Fruit fly (Drosophila melanogaster) whole organism, prepupa: ENCODE measurements around the gene CG16888.
A peak's percentile ranks its signal among the peaks of the same experiment; 100 is the strongest.

Experiments used
- CG10631 ChIP-seq: fragments of 200-800 bp; sonication (Bioruptor generic); optimal IDR thresholded peaks from 2 replicates; lab custom pipeline; 2016; ENCODE audit warnings: missing biosample characterization, missing genetic modification characterization
- CG10669 ChIP-seq: fragments of 200-800 bp; sonication (Bioruptor generic); optimal IDR thresholded peaks from 3 replicates; lab custom pipeline; 2018; ENCODE audit warnings: missing biosample characterization, mild to moderate bottlenecking, missing genetic modification characterization, moderate library complexity
- CG11294 ChIP-seq: fragments of 200-800 bp; sonication (Bioruptor generic); IDR thresholded peaks from 2 replicates; pipeline ENCODE4 v1.3.6; 2022; ENCODE audit warnings: missing biosample characterization, missing genetic modification characterization
- CG11762 ChIP-seq: fragments of 200-800 bp; sonication (Bioruptor generic); optimal IDR thresholded peaks from 3 replicates; lab custom pipeline; 2016; ENCODE audit warnings: missing biosample characterization, missing genetic modification characterization; ENCODE audit not compliant: insufficient read depth
- CG11902 ChIP-seq: fragments of 200-800 bp; sonication (Bioruptor generic); optimal IDR thresholded peaks from 3 replicates; lab custom pipeline; 2016; ENCODE audit warnings: missing biosample characterization, missing genetic modification characterization
- CG1621 ChIP-seq: fragments of 200-800 bp; sonication (Bioruptor generic); optimal IDR thresholded peaks from 3 replicates; lab custom pipeline; 2018; ENCODE audit warnings: missing biosample characterization, mild to moderate bottlenecking, missing genetic modification characterization
- CG31627 ChIP-seq: fragments of 200-800 bp; sonication (Bioruptor generic); optimal IDR thresholded peaks from 3 replicates; lab custom pipeline; 2016; ENCODE audit warnings: missing biosample characterization, missing genetic modification characterization
- CG32006 ChIP-seq: fragments of 200-800 bp; sonication (Bioruptor generic); optimal IDR thresholded peaks from 3 replicates; lab custom pipeline; 2017; ENCODE audit warnings: missing biosample characterization, mild to moderate bottlenecking, missing genetic modification characterization
- CG34406 ChIP-seq: fragments of 200-800 bp; sonication (Bioruptor generic); optimal IDR thresholded peaks from 3 replicates; lab custom pipeline; 2016; ENCODE audit warnings: missing biosample characterization, missing genetic modification characterization
- CG6163 ChIP-seq: fragments of 200-800 bp; sonication (Bioruptor generic); IDR thresholded peaks from 3 replicates; pipeline ENCODE4 v1.3.6; 2022; ENCODE audit warnings: missing biosample characterization, missing genetic modification characterization
- CG6276 ChIP-seq: fragments of 200-800 bp; sonication (Bioruptor generic); optimal IDR thresholded peaks from 2 replicates; lab custom pipeline; 2017; ENCODE audit warnings: missing biosample characterization, mild to moderate bottlenecking, missing genetic modification characterization
- CG7368 ChIP-seq: fragments of 200-800 bp; sonication (Bioruptor generic); optimal IDR thresholded peaks from 3 replicates; lab custom pipeline; 2016; ENCODE audit warnings: missing biosample characterization, missing genetic modification characterization
- CG8319 ChIP-seq: fragments of 200-800 bp; sonication (Bioruptor generic); optimal IDR thresholded peaks from 3 replicates; lab custom pipeline; 2016; ENCODE audit warnings: missing biosample characterization, missing genetic modification characterization
- CG8632 ChIP-seq: fragments of 200-800 bp; sonication (Bioruptor generic); optimal IDR thresholded peaks from 3 replicates; lab custom pipeline; 2016; ENCODE audit warnings: missing biosample characterization, missing genetic modification characterization
- Eip78C ChIP-seq: fragments of 200-800 bp; sonication (Bioruptor generic); peaks from one replicate; lab custom pipeline; 2016; ENCODE audit warnings: missing biosample characterization, missing genetic modification characterization
- Ets21C ChIP-seq: fragments of 200-800 bp; sonication (Bioruptor generic); optimal IDR thresholded peaks from 3 replicates; lab custom pipeline; 2016; ENCODE audit warnings: missing biosample characterization, missing genetic modification characterization
- Hr39 ChIP-seq: fragments of 200-800 bp; sonication (Bioruptor generic); optimal IDR thresholded peaks from 2 replicates; lab custom pipeline; 2016; ENCODE audit warnings: missing biosample characterization, missing genetic modification characterization
- Lpt ChIP-seq: fragments of 200-800 bp; sonication (Bioruptor generic); optimal IDR thresholded peaks from 3 replicates; lab custom pipeline; 2016; ENCODE audit warnings: missing biosample characterization, missing genetic modification characterization
- Met ChIP-seq: fragments of 200-800 bp; sonication (Bioruptor generic); optimal IDR thresholded peaks from 3 replicates; lab custom pipeline; 2016; ENCODE audit warnings: missing biosample characterization, missing genetic modification characterization
- Smox ChIP-seq: fragments of 200-800 bp; sonication (Bioruptor generic); optimal IDR thresholded peaks from 3 replicates; lab custom pipeline; 2016; ENCODE audit warnings: missing biosample characterization, missing genetic modification characterization
- Sox102F ChIP-seq: fragments of 200-800 bp; sonication (Bioruptor generic); optimal IDR thresholded peaks from 2 replicates; lab custom pipeline; 2016; ENCODE audit warnings: missing biosample characterization, mild to moderate bottlenecking, missing genetic modification characterization
- Sox15 ChIP-seq: fragments of 200-800 bp; sonication (Bioruptor generic); optimal IDR thresholded peaks from 3 replicates; lab custom pipeline; 2016; ENCODE audit warnings: missing biosample characterization, missing genetic modification characterization
- achi ChIP-seq: fragments of 200-800 bp; sonication (Bioruptor generic); optimal IDR thresholded peaks from 3 replicates; lab custom pipeline; 2016; ENCODE audit warnings: missing biosample characterization, missing genetic modification characterization
- acj6 ChIP-seq: fragments of 200-800 bp; sonication (Bioruptor generic); optimal IDR thresholded peaks from 3 replicates; lab custom pipeline; 2016; ENCODE audit warnings: missing biosample characterization, missing genetic modification characterization
- cyc ChIP-seq: fragments of 200-800 bp; sonication (Bioruptor generic); optimal IDR thresholded peaks from 3 replicates; lab custom pipeline; 2016; ENCODE audit warnings: missing biosample characterization, missing genetic modification characterization
- dac ChIP-seq: fragments of 200-800 bp; sonication (Bioruptor generic); optimal IDR thresholded peaks from 2 replicates; lab custom pipeline; 2017; ENCODE audit warnings: missing biosample characterization, mild to moderate bottlenecking, missing genetic modification characterization
- dsx ChIP-seq: fragments of 200-800 bp; optimal IDR thresholded peaks from 3 replicates; lab custom pipeline; 2019; ENCODE audit warnings: missing biosample characterization, mild to moderate bottlenecking, missing genetic modification characterization, moderate library complexity; ENCODE audit not compliant: poor library complexity, severe bottlenecking
- eg ChIP-seq: fragments of 200-800 bp; sonication (Bioruptor generic); IDR thresholded peaks from 3 replicates; pipeline ENCODE4 v1.3.6; 2022; ENCODE audit warnings: missing biosample characterization, missing genetic modification characterization
- esn ChIP-seq: fragments of 200-800 bp; sonication (Bioruptor generic); optimal IDR thresholded peaks from 2 replicates; lab custom pipeline; 2016; ENCODE audit warnings: missing biosample characterization, mild to moderate bottlenecking, missing genetic modification characterization, moderate library complexity
- fd59A ChIP-seq: fragments of 200-800 bp; sonication (Bioruptor generic); optimal IDR thresholded peaks from 2 replicates; lab custom pipeline; 2017; ENCODE audit warnings: missing biosample characterization, mild to moderate bottlenecking, missing genetic modification characterization, missing genetic modification reagents
- fkh ChIP-seq: fragments of 200-800 bp; sonication (Bioruptor generic); optimal IDR thresholded peaks from 3 replicates; lab custom pipeline; 2017; ENCODE audit warnings: missing biosample characterization, mild to moderate bottlenecking, missing genetic modification characterization, moderate library complexity
- pdm3 ChIP-seq: fragments of 200-800 bp; sonication (Bioruptor generic); optimal IDR thresholded peaks from 3 replicates; lab custom pipeline; 2016; ENCODE audit warnings: missing biosample characterization, missing genetic modification characterization
- salr ChIP-seq, 2 experiments: fragments of 200-800 bp; sonication (Bioruptor generic); optimal IDR thresholded peaks; 3 replicates each; lab custom pipeline; 2016 to 2018; ENCODE audit warnings: missing biosample characterization in 2 of 2, missing genetic modification characterization in 2 of 2, mild to moderate bottlenecking in 1 of 2
- spab ChIP-seq: fragments of 200-800 bp; sonication (Bioruptor generic); optimal IDR thresholded peaks from 2 replicates; lab custom pipeline; 2017; ENCODE audit warnings: missing biosample characterization, mild to moderate bottlenecking, missing genetic modification characterization, missing genetic modification reagents
- ss ChIP-seq, 2 experiments: fragments of 200-800 bp; sonication (Bioruptor generic); optimal IDR thresholded peaks; 2 replicates in 1 of 2; 3 replicates in 1 of 2; lab custom pipeline; 2017 to 2018; ENCODE audit warnings: mild to moderate bottlenecking in 2 of 2, missing biosample characterization in 2 of 2, missing genetic modification characterization in 2 of 2, moderate library complexity in 1 of 2
- svp ChIP-seq: fragments of 200-800 bp; sonication (Bioruptor generic); peaks from one replicate; lab custom pipeline; 2016; ENCODE audit warnings: missing biosample characterization, missing genetic modification characterization
- topi ChIP-seq: fragments of 200-800 bp; sonication (Bioruptor generic); optimal IDR thresholded peaks from 3 replicates; lab custom pipeline; 2016; ENCODE audit warnings: missing biosample characterization, missing genetic modification characterization
- vri ChIP-seq: fragments of 200-800 bp; sonication (Bioruptor generic); optimal IDR thresholded peaks from 3 replicates; lab custom pipeline; 2016; ENCODE audit warnings: missing biosample characterization, mild to moderate bottlenecking, missing genetic modification characterization

CG16888 gene

dm6 chr2L:13778648-13779047, 34.4 kb downstream of the CG16888 start (continued):
- peak; percentile 56 for TF ChIP-seq achi
- peak; percentile 3 for TF ChIP-seq CG10669 (GFP tag; lab: Kevin White, UChicago)
- TF ChIP-seq CG34406 (GFP tag; lab: Kevin White, UChicago): peak; percentile 1
- peak; percentile 43 for TF ChIP-seq esn (GFP tag; lab: Kevin White, UChicago)
- TF ChIP-seq topi (GFP tag; lab: Kevin White, UChicago): peak; percentile 43
- TF ChIP-seq CG32006 (GFP tag; lab: Kevin White, UChicago): peak; percentile 90
- TF ChIP-seq Met: no peak
- TF ChIP-seq Smox (GFP tag; lab: Kevin White, UChicago): no peak
- TF ChIP-seq CG6276 (GFP tag; lab: Kevin White, UChicago): peak; percentile 72
- TF ChIP-seq Hr39 (GFP tag; lab: Kevin White, UChicago): peak; percentile 18
- TF ChIP-seq CG11294 (GFP tag; lab: Robert Waterston, UW): peak; percentile 61
- TF ChIP-seq fd59A: no peak
- TF ChIP-seq CG11902: no peak
- TF ChIP-seq salr (GFP tag; optimal IDR thresholded peaks at IDR 0.05; lab: Kevin White, UChicago): peak in 1 of 2 experiments; percentile 53
- TF ChIP-seq dsx (GFP tag; lab: Kevin White, UChicago): no peak
- TF ChIP-seq CG8632: no peak
- peak; percentile 24 for TF ChIP-seq cyc (GFP tag; lab: Kevin White, UChicago)
- peak; percentile 3 for TF ChIP-seq Sox102F (GFP tag; lab: Kevin White, UChicago)
- TF ChIP-seq eg (GFP tag; lab: Robert Waterston, UW): peak; percentile 83
- peak; percentile 38 for TF ChIP-seq CG10631 (GFP tag; lab: Kevin White, UChicago)
- no peak for TF ChIP-seq fkh (GFP tag; lab: Kevin White, UChicago)
- peak; percentile 10 for TF ChIP-seq CG31627 (GFP tag; lab: Kevin White, UChicago)
- no peak for TF ChIP-seq Ets21C
- TF ChIP-seq spab (GFP tag; lab: Kevin White, UChicago): no peak
- peak; percentile 64 for TF ChIP-seq dac (GFP tag; lab: Kevin White, UChicago)
- peak; percentile 18 for TF ChIP-seq CG11762 (GFP tag; lab: Kevin White, UChicago)
- no peak for TF ChIP-seq CG7368 (GFP tag; lab: Kevin White, UChicago)
- peak; percentile 53 for TF ChIP-seq acj6 (GFP tag; lab: Kevin White, UChicago)
- no peak for TF ChIP-seq ss (GFP tag; optimal IDR thresholded peaks at IDR 0.05; lab: Kevin White, UChicago)
- no peak for TF ChIP-seq CG1621 (tag; lab: Kevin White, UChicago)
- TF ChIP-seq svp (GFP tag; lab: Kevin White, UChicago): peak; percentile 63
- no peak for TF ChIP-seq Sox15 (GFP tag; lab: Kevin White, UChicago)
- peak; percentile 63 for TF ChIP-seq pdm3 (GFP tag; lab: Kevin White, UChicago)
- peak; percentile 83 for TF ChIP-seq Eip78C (GFP tag; lab: Kevin White, UChicago)
- TF ChIP-seq CG8319: no peak
- TF ChIP-seq vri (GFP tag; lab: Kevin White, UChicago): no peak

dm6 chr2L:13776928-13777686, 35.9 kb downstream of the CG16888 start:
- TF ChIP-seq CG34406 (GFP tag; lab: Kevin White, UChicago) (no peak), CG10669 (GFP tag; lab: Kevin White, UChicago) (no peak), dsx (GFP tag; lab: Kevin White, UChicago) (peak; percentile 53), CG6163 (GFP tag; lab: Robert Waterston, UW) (peak; percentile 47; the same call in 1 of the 3 replicates), Lpt (GFP tag; lab: Kevin White, UChicago) (peak; percentile 11)
